Worm (Caenorhabditis elegans) whole organism, mixed stage, embryonic: ENCODE data around the gene twk-22.

ENCODE experiments used
- bed-3 ChIP-seq: fragments of 200-800 bp; sonication (Bioruptor generic); optimal IDR thresholded peaks from 3 replicates; lab custom pipeline; 2018; ENCODE audit warnings: mild to moderate bottlenecking, missing genetic modification characterization, moderate library complexity, missing compliant biosample characterization
- blmp-1 ChIP-seq: fragments of 150-350 bp; optimal IDR thresholded peaks from 2 replicates; lab custom pipeline; 2014; ENCODE audit warnings: missing biosample characterization, missing genetic modification characterization
- ceh-43 ChIP-seq: fragments of 200-800 bp; sonication (Bioruptor generic); optimal IDR thresholded peaks from 2 replicates; lab custom pipeline; 2018; ENCODE audit warnings: mild to moderate bottlenecking, missing genetic modification characterization, moderate library complexity, missing compliant biosample characterization
- ceh-83 ChIP-seq: fragments of 200-800 bp; sonication (Bioruptor generic); optimal IDR thresholded peaks from 2 replicates; lab custom pipeline; 2018; ENCODE audit warnings: mild to moderate bottlenecking, missing genetic modification characterization, missing compliant biosample characterization
- ces-1 ChIP-seq: fragments of 150-350 bp; optimal IDR thresholded peaks from 2 replicates; lab custom pipeline; 2014; ENCODE audit warnings: missing biosample characterization, missing genetic modification reagents, missing genetic modification characterization
- cnd-1 ChIP-seq: fragments of 200-800 bp; sonication (Bioruptor generic); optimal IDR thresholded peaks from 2 replicates; lab custom pipeline; 2018; ENCODE audit warnings: mild to moderate bottlenecking, missing genetic modification characterization, missing compliant biosample characterization
- drap-1 ChIP-seq: fragments of 200-800 bp; sonication (Bioruptor generic); optimal IDR thresholded peaks from 3 replicates; lab custom pipeline; 2018; ENCODE audit warnings: mild to moderate bottlenecking, missing genetic modification characterization, missing compliant biosample characterization
- elt-1 ChIP-seq: sonication (generic microtip); optimal IDR thresholded peaks from 2 replicates; lab custom pipeline; 2017; ENCODE audit warnings: missing genetic modification characterization, mild to moderate bottlenecking, missing compliant biosample characterization, antibody characterized with exemption, moderate library complexity, borderline replicate concordance; ENCODE audit not compliant: insufficient read depth
- elt-3 ChIP-seq: fragments of 150-350 bp; optimal IDR thresholded peaks from 2 replicates; lab custom pipeline; 2014; ENCODE audit warnings: missing biosample characterization, missing genetic modification characterization
- flh-1 ChIP-seq: fragments of 200-800 bp; sonication (Bioruptor generic); optimal IDR thresholded peaks from 2 replicates; lab custom pipeline; 2018; ENCODE audit warnings: mild to moderate bottlenecking, missing genetic modification characterization, moderate library complexity, missing compliant biosample characterization
- hlh-1 ChIP-seq: fragments of 150-350 bp; optimal IDR thresholded peaks from 2 replicates; lab custom pipeline; 2014; ENCODE audit warnings: missing biosample characterization, missing genetic modification reagents, missing genetic modification characterization
- lin-13 ChIP-seq: fragments of 150-350 bp; optimal IDR thresholded peaks from 2 replicates; lab custom pipeline; 2014; ENCODE audit warnings: missing biosample characterization, missing genetic modification characterization
- lin-32 ChIP-seq: fragments of 200-800 bp; sonication (Bioruptor generic); optimal IDR thresholded peaks from 2 replicates; lab custom pipeline; 2018; ENCODE audit warnings: mild to moderate bottlenecking, missing genetic modification characterization, missing compliant biosample characterization
- lsy-2 ChIP-seq: fragments of 150-350 bp; optimal IDR thresholded peaks from 2 replicates; lab custom pipeline; 2014; ENCODE audit warnings: missing biosample characterization, missing genetic modification characterization
- mab-5 ChIP-seq: fragments of 150-350 bp; optimal IDR thresholded peaks from 2 replicates; lab custom pipeline; 2014; ENCODE audit warnings: missing biosample characterization, missing genetic modification characterization
- mls-2 ChIP-seq: sonication (generic microtip); optimal IDR thresholded peaks from 2 replicates; lab custom pipeline; 2016; ENCODE audit warnings: mild to moderate bottlenecking, missing genetic modification characterization, moderate library complexity, missing compliant biosample characterization
- nhr-12 ChIP-seq: fragments of 150-350 bp; optimal IDR thresholded peaks from 2 replicates; lab custom pipeline; 2014; ENCODE audit warnings: missing biosample characterization, missing genetic modification characterization
- nhr-2 ChIP-seq: fragments of 150-350 bp; optimal IDR thresholded peaks from 2 replicates; lab custom pipeline; 2014; ENCODE audit warnings: missing biosample characterization, missing genetic modification characterization
- nhr-237 ChIP-seq: fragments of 150-350 bp; optimal IDR thresholded peaks from 2 replicates; lab custom pipeline; 2014; ENCODE audit warnings: missing biosample characterization, missing genetic modification characterization
- nhr-28 ChIP-seq: fragments of 150-350 bp; optimal IDR thresholded peaks from 2 replicates; lab custom pipeline; 2014; ENCODE audit warnings: missing biosample characterization, missing genetic modification characterization
- nhr-76 ChIP-seq: sonication (generic microtip); optimal IDR thresholded peaks from 2 replicates; lab custom pipeline; 2017; ENCODE audit warnings: missing biosample characterization, missing genetic modification characterization
- pha-4 ChIP-seq: fragments of 150-350 bp; optimal IDR thresholded peaks from 2 replicates; lab custom pipeline; 2018; ENCODE audit warnings: missing biosample characterization, missing genetic modification reagents, missing genetic modification characterization
- sptf-1 ChIP-seq: sonication (generic microtip); optimal IDR thresholded peaks from 2 replicates; lab custom pipeline; 2017; ENCODE audit warnings: mild to moderate bottlenecking, missing genetic modification characterization, moderate library complexity, missing compliant biosample characterization
- tbx-8 ChIP-seq: fragments of 200-800 bp; sonication (Bioruptor generic); optimal IDR thresholded peaks from 2 replicates; lab custom pipeline; 2018; ENCODE audit warnings: mild to moderate bottlenecking, missing genetic modification characterization, moderate library complexity, missing compliant biosample characterization
- unc-120 ChIP-seq: sonication (generic microtip); optimal IDR thresholded peaks from 2 replicates; lab custom pipeline; 2017; ENCODE audit warnings: missing genetic modification characterization, missing compliant biosample characterization; ENCODE audit not compliant: poor library complexity, severe bottlenecking
- unc-39 ChIP-seq: fragments of 150-350 bp; optimal IDR thresholded peaks from 2 replicates; lab custom pipeline; 2014; ENCODE audit warnings: missing biosample characterization, missing genetic modification characterization
- zip-8 ChIP-seq: fragments of 150-350 bp; optimal IDR thresholded peaks from 2 replicates; lab custom pipeline; 2014; ENCODE audit warnings: missing biosample characterization, missing genetic modification characterization
- ztf-11 ChIP-seq: fragments of 150-350 bp; optimal IDR thresholded peaks from 2 replicates; lab custom pipeline; 2014; ENCODE audit warnings: missing biosample characterization, missing genetic modification characterization

The twk-22 gene

DNA sequence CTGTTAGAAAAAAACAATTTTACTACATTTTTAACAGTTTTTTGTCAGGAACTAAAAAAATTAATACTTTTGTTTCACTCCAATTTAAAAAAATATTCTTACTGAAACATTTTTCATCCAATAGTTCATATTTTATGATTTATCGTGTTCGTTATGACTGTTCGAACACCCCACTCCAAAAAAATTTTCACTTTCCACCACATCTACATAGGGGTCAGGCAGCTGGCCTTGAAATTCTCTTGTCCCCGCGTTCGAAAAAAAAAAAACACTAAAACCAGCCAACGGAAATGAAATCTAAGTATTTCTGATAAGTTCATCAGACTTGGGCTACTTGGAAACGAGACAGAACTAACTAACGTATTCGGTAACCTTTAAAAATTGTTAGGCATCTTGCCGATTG is at the start of gene twk-22:
Gene twk-22 (plus strand): TSS at position 301 of the 400 bp plus-strand sequence.
- no peak for TF ChIP-seq hlh-1 (tag; lab: Kevin White, UChicago)
- TF ChIP-seq, all 35 proteins: peak for 0

DNA sequence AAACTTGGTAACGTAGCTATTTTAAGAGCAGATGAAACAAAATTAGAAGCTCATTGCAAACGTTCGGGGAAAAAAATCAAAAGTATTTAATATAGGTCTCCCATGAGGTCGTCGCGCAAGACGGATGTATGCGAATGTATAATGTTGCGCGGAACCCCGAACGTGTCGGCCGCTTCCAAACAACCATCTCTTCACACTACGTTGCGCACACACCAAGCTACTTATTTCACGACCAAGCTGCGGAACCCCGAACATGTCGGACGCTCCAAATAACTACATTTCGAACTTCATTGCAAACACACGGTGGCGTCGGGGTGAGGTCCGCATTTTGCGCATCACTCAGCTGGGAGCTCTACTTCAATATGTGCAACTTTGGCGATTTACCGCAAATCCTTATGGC is 47.8 kb upstream of the twk-22 start:
- TF ChIP-seq ceh-43 (GFP tag; lab: Kevin White, UChicago) (no peak), mls-2 (tag; lab: Kevin White, UChicago) (no peak), lsy-2 (no peak)

DNA sequence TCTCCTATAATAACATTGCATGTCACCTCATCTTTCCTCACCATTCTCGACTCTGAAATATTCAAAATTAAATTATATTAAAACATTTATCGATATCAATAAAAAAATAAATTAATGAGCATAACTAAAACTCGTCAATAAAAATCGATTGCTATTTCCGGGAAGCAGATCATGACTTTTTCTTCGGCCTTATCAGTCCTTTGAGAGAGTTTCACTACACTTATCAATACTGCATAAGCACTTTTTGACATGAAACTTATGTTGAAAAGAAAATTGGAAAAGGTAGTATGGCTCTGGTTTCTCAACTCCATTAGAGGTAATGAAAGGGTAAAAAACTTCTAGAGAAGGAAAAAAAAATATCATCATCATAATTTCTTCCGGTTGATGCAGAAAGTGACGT is 46.2 kb upstream of the twk-22 start:
- no peak for TF ChIP-seq lsy-2
- no peak for TF ChIP-seq lin-13
- TF ChIP-seq nhr-12 (tag; lab: Kevin White, UChicago) = no peak
- TF ChIP-seq flh-1 (GFP tag; lab: Kevin White, UChicago) = no peak
- TF ChIP-seq nhr-28 (tag; lab: Kevin White, UChicago) = no peak
- no peak for TF ChIP-seq nhr-76 (tag; lab: Kevin White, UChicago)
- TF ChIP-seq unc-39 (tag; lab: Kevin White, UChicago) = no peak
- no peak for TF ChIP-seq bed-3 (GFP tag; lab: Kevin White, UChicago)
- no peak for TF ChIP-seq mab-5 (tag; lab: Kevin White, UChicago)
- no peak for TF ChIP-seq blmp-1 (tag; lab: Kevin White, UChicago)
- TF ChIP-seq mls-2 (tag; lab: Kevin White, UChicago) = no peak
- no peak for TF ChIP-seq nhr-2 (tag; lab: Kevin White, UChicago)
- no peak for TF ChIP-seq lin-32 (GFP tag; lab: Kevin White, UChicago)
- TF ChIP-seq, all 35 proteins: peak for 0

DNA sequence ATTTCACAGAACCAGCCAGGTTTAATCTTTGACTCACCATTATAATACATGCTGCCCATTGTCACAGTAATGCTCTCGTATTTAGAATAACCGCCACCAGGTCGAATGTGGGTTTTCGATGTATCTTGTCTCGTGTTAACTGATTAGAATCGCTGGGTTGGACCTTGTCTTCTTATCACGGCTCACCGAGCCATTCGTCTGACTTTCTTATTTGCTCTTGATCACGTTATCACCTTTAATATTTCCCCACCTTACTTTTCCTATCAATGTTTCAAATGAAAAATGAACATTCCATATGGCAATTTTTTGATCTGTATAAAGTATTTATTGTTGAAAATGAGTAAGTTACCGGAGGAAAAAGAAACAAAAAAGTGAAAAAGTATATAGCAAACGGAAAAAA is 44.3 kb upstream of the twk-22 start, which contains the start of gene sgk-1:
Gene sgk-1 (minus strand): TSS at position 130 of the 400 bp plus-strand sequence.
- TF ChIP-seq nhr-28 (tag; lab: Kevin White, UChicago) (no peak), elt-3 (tag; lab: Kevin White, UChicago) (no peak), blmp-1 (tag; lab: Kevin White, UChicago) (no peak), pha-4 (tag; lab: Kevin White, UChicago) (no peak), tbx-8 (no peak), ceh-43 (GFP tag; lab: Kevin White, UChicago) (no peak), mab-5 (tag; lab: Kevin White, UChicago) (no peak), mls-2 (tag; lab: Kevin White, UChicago) (no peak), ztf-11 (tag; lab: Kevin White, UChicago) (no peak), drap-1 (GFP tag; lab: Kevin White, UChicago) (no peak), nhr-237 (tag; lab: Kevin White, UChicago) (no peak)

DNA sequence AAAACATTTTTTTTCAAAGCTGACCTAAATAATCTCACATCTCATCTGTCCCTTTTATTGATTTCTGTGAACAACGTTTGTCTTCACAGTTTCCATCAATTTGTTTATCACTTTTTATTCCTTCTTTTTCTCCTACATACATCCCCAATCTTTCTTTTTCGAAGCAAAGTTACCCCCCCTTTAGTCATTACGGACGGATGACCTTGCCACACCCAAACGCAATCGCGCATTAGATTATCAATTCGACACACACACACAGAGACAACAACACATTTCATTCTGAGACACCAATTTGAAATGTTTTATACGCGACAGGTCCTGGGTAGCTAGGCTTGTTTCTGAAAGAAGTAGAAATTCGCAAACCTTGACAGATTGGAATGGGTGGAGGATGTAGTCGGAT is 43.0 kb upstream of the twk-22 start:
- TF ChIP-seq elt-3 (tag; lab: Kevin White, UChicago) = peak; percentile 23
- no peak for TF ChIP-seq nhr-28 (tag; lab: Kevin White, UChicago)

DNA sequence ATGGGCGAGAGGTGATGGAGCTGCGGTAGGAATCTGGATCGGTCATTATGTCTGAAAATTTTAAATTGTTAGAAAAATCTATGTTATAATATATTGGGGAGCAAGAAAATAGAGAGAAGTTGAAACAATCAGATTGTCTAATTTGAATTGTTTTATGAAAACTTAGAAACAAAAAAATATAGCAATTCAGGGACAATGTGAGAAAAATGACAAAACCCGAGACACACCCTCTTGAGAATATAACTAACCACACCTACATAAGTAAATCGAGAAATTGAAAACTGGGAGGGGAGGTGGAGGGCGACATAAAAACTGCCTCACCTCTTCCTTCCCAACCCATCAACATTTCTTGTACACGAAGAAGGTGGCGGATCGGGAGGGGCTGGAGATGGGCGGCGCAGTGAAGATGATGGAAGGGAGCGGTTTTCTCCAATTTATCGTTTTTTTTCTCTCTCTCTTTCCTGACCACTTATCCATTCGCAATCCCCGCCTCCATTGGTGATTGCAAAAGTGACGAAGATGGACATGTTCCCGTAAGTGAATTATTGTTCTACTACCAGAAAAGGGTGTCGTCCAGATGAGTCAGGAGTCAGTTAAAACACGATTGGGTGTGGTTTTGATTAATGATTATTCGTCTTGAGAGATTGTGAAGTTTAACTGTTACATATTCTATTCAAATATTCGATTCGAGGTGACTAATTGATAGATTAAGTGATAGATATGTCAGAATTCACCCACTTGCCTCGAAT is 40.5 kb upstream of the twk-22 start, which contains the start of gene mua-6:
Gene mua-6 (minus strand): TSS at position 51 of the 749 bp plus-strand sequence.
- TF ChIP-seq ceh-83 (no peak), tbx-8 (no peak), cnd-1 (tag; lab: Kevin White, UChicago) (no peak), zip-8 (tag; lab: Kevin White, UChicago) (no peak), flh-1 (GFP tag; lab: Kevin White, UChicago) (no peak), ztf-11 (tag; lab: Kevin White, UChicago) (no peak), elt-1 (no peak), ceh-43 (GFP tag; lab: Kevin White, UChicago) (no peak), nhr-12 (tag; lab: Kevin White, UChicago) (no peak), drap-1 (GFP tag; lab: Kevin White, UChicago) (no peak), ces-1 (GFP tag; lab: Kevin White, UChicago) (no peak), nhr-28 (tag; lab: Kevin White, UChicago) (no peak), unc-120 (tag; lab: Kevin White, UChicago) (no peak), blmp-1 (tag; lab: Kevin White, UChicago) (no peak), lsy-2 (no peak), bed-3 (GFP tag; lab: Kevin White, UChicago) (no peak), sptf-1 (tag; lab: Kevin White, UChicago) (no peak), nhr-237 (tag; lab: Kevin White, UChicago) (no peak)
